Fruit fly (Drosophila melanogaster): ENCODE measurements around the gene Osi11.

DNA sequence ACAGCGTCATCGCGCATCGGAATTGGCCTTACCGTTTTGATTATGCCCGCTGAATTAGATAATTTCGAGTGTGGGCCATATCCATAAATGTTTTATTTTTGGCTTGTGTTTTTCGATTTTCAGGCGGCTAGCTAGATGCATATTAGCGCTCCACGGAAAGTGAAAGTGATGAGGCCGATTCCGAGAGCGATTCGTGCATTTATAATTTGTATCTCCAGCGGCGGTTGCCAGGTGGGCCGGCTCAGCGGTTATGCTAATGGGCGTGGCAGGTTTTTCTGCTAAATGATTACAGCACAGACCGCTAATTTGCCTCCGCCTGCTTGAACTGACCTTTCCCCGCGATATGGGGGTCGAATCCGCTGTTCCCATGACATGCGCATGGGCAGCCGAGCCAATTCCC, 23.6 kb downstream of the Osi11 start:
- TF ChIP-seq Jra (GFP tag; optimal IDR thresholded peaks at IDR 0.05), result no peak
- TF ChIP-seq usp (GFP tag; optimal IDR thresholded peaks at IDR 0.05), result no peak
- no peak for TF ChIP-seq Abd-B (GFP tag; optimal IDR thresholded peaks at IDR 0.05)
- TF ChIP-seq OdsH (GFP tag; optimal IDR thresholded peaks at IDR 0.05), result no peak

All from whole organism, wandering third instar larva.